Worm (Caenorhabditis elegans) whole organism, L4 larva: ENCODE measurements around the gene F55H2.5.

ENCODE experiments used
- D1046.2 ChIP-seq: fragments of 200-800 bp; sonication (Bioruptor generic); IDR thresholded peaks from 2 replicates; pipeline ENCODE4 v1.3.6; 2022; ENCODE audit warnings: missing genetic modification characterization, missing compliant biosample characterization
- F26F4.8 ChIP-seq: fragments of 200-800 bp; sonication (Bioruptor generic); conservative IDR thresholded peaks from 2 replicates; pipeline ENCODE4 v1.3.6; 2022; ENCODE audit warnings: missing genetic modification characterization, missing compliant biosample characterization
- R02D3.7 ChIP-seq: fragments of 150-350 bp; sonication (generic microtip); optimal IDR thresholded peaks from 3 replicates; lab custom pipeline; 2014; ENCODE audit warnings: missing biosample characterization, missing genetic modification characterization
- T26A8.4 ChIP-seq: fragments of 200-800 bp; sonication (Bioruptor generic); IDR thresholded peaks from 2 replicates; pipeline ENCODE4 v1.3.6; 2022; ENCODE audit warnings: missing genetic modification characterization, missing compliant biosample characterization
- Y48G9A.11 ChIP-seq: fragments of 200-800 bp; sonication (Bioruptor generic); IDR thresholded peaks from 2 replicates; pipeline ENCODE4 v1.3.6; 2022; ENCODE audit warnings: missing genetic modification reagents, missing genetic modification characterization, missing compliant biosample characterization
- attf-4 ChIP-seq: sonication (generic microtip); optimal IDR thresholded peaks from 3 replicates; lab custom pipeline; 2017; ENCODE audit warnings: missing biosample characterization, missing genetic modification characterization
- ceh-20 ChIP-seq: fragments of 200-800 bp; sonication (Bioruptor generic); IDR thresholded peaks from 2 replicates; pipeline ENCODE4 v1.3.6; 2022; ENCODE audit warnings: missing genetic modification reagents, missing genetic modification characterization, missing compliant biosample characterization
- ceh-62 ChIP-seq: sonication (generic microtip); optimal IDR thresholded peaks from 2 replicates; lab custom pipeline; 2017; ENCODE audit warnings: missing biosample characterization, missing genetic modification characterization
- daf-12 ChIP-seq: fragments of 150-350 bp; optimal IDR thresholded peaks from 2 replicates; lab custom pipeline; 2014; ENCODE audit warnings: missing biosample characterization, missing genetic modification reagents, missing genetic modification characterization
- daf-16 ChIP-seq, 3 experiments: sonication (generic microtip); optimal IDR thresholded peaks; 2 replicates each; lab custom pipeline; 2016 to 2017; ENCODE audit warnings: missing genetic modification characterization in 3 of 3, missing genetic modification reagents in 3 of 3, mild to moderate bottlenecking in 2 of 3, missing compliant biosample characterization in 2 of 3, missing biosample characterization in 1 of 3, moderate library complexity in 1 of 3
- dve-1 ChIP-seq: sonication (generic microtip); optimal IDR thresholded peaks from 2 replicates; lab custom pipeline; 2017; ENCODE audit warnings: antibody characterized with exemption, mild to moderate bottlenecking, missing genetic modification characterization, missing compliant biosample characterization; ENCODE audit not compliant: insufficient read depth
- egl-27 ChIP-seq: sonication (generic microtip); optimal IDR thresholded peaks from 3 replicates; lab custom pipeline; 2017; ENCODE audit warnings: missing biosample characterization, missing genetic modification reagents, missing genetic modification characterization
- hlh-11 ChIP-seq: fragments of 200-800 bp; sonication (Bioruptor generic); optimal IDR thresholded peaks from 2 replicates; lab custom pipeline; 2018; ENCODE audit warnings: mild to moderate bottlenecking, missing genetic modification characterization, missing compliant biosample characterization
- hmg-1.1 ChIP-seq: fragments of 200-800 bp; sonication (Bioruptor generic); IDR thresholded peaks from 2 replicates; pipeline ENCODE4 v1.3.6; 2022; ENCODE audit warnings: missing genetic modification reagents, missing genetic modification characterization, missing compliant biosample characterization
- jun-1 ChIP-seq: fragments of 150-350 bp; optimal IDR thresholded peaks from 2 replicates; lab custom pipeline; 2014; ENCODE audit warnings: missing biosample characterization, missing genetic modification reagents, missing genetic modification characterization
- lim-7 ChIP-seq: fragments of 200-800 bp; sonication (Bioruptor generic); IDR thresholded peaks from 2 replicates; pipeline ENCODE4 v1.3.6; 2022; ENCODE audit warnings: missing genetic modification characterization, missing compliant biosample characterization
- lin-38 ChIP-seq: fragments of 200-800 bp; sonication (Bioruptor generic); IDR thresholded peaks from 2 replicates; pipeline ENCODE4 v1.3.6; 2022; ENCODE audit warnings: missing genetic modification reagents, missing genetic modification characterization, missing compliant biosample characterization
- lsy-2 ChIP-seq, 2 experiments: fragments of 150-350 bp in 1 of 2; sonication (generic microtip) in 1 of 2; optimal IDR thresholded peaks; 2 replicates each; lab custom pipeline; 2014 to 2017; ENCODE audit warnings: missing biosample characterization in 2 of 2, missing genetic modification characterization in 2 of 2
- nhr-11 ChIP-seq: fragments of 150-350 bp; optimal IDR thresholded peaks from 2 replicates; lab custom pipeline; 2014; ENCODE audit warnings: missing biosample characterization, missing genetic modification characterization
- nhr-28 ChIP-seq: fragments of 150-350 bp; optimal IDR thresholded peaks from 2 replicates; lab custom pipeline; 2014; ENCODE audit warnings: missing biosample characterization, missing genetic modification characterization
- nhr-42 ChIP-seq: fragments of 200-800 bp; sonication (Bioruptor generic); IDR thresholded peaks from 2 replicates; pipeline ENCODE4 v1.3.6; 2022; ENCODE audit warnings: missing genetic modification characterization, missing compliant biosample characterization
- nhr-48 ChIP-seq: sonication (generic microtip); optimal IDR thresholded peaks from 2 replicates; lab custom pipeline; 2016; ENCODE audit warnings: mild to moderate bottlenecking, missing genetic modification characterization, missing compliant biosample characterization
- pha-4 ChIP-seq, 2 experiments: fragments of 150-350 bp in 1 of 2; fragments of 200-800 bp in 1 of 2; sonication (Bioruptor generic) in 1 of 2; IDR thresholded peaks in 1 of 2; optimal IDR thresholded peaks in 1 of 2; 2 replicates each; pipeline versions ENCODE4 v1.3.6 to Lab custom; 2014 to 2022; ENCODE audit warnings: missing genetic modification characterization in 2 of 2, missing genetic modification reagents in 2 of 2, missing biosample characterization in 1 of 2, missing compliant biosample characterization in 1 of 2
- pqm-1 ChIP-seq: sonication (generic microtip); optimal IDR thresholded peaks from 2 replicates; lab custom pipeline; 2017; ENCODE audit warnings: missing biosample characterization, missing genetic modification characterization
- saeg-2 ChIP-seq: fragments of 200-800 bp; sonication (Bioruptor generic); IDR thresholded peaks from 2 replicates; pipeline ENCODE4 v1.3.6; 2022; ENCODE audit warnings: missing genetic modification reagents, missing genetic modification characterization, missing compliant biosample characterization
- spr-1 ChIP-seq: sonication (generic microtip); optimal IDR thresholded peaks from 2 replicates; lab custom pipeline; 2016; ENCODE audit warnings: mild to moderate bottlenecking, missing genetic modification characterization, missing compliant biosample characterization
- unc-62 ChIP-seq, 3 experiments: fragments of 150-350 bp in 1 of 3; sonication (generic microtip); optimal IDR thresholded peaks in 2 of 3; peaks in 1 of 3; 1 replicate in 1 of 3; 2 replicates in 2 of 3; lab custom pipeline; 2014 to 2017; ENCODE audit warnings: missing biosample characterization in 3 of 3, missing genetic modification characterization in 3 of 3, missing genetic modification reagents in 3 of 3, missing genotype in 1 of 3
- vab-7 ChIP-seq: fragments of 200-800 bp; sonication (Bioruptor generic); IDR thresholded peaks from 2 replicates; pipeline ENCODE4 v1.3.6; 2022; ENCODE audit warnings: missing genetic modification reagents, missing genetic modification characterization, missing compliant biosample characterization
- zfp-2 ChIP-seq: sonication (generic microtip); optimal IDR thresholded peaks from 2 replicates; lab custom pipeline; 2016; ENCODE audit warnings: mild to moderate bottlenecking, missing genetic modification characterization, missing compliant biosample characterization
- ztf-11 ChIP-seq: fragments of 150-350 bp; optimal IDR thresholded peaks from 2 replicates; lab custom pipeline; 2014; ENCODE audit warnings: missing biosample characterization, missing genetic modification characterization

The F55H2.5 gene

ce11 chrIII:9558463-9558862 lies 47.2 kb downstream of the F55H2.5 start, which contains the start of gene C48B4.6:
Gene C48B4.6 (minus strand): TSS chrIII:9558563.
- TF ChIP-seq pha-4 (GFP tag; IDR thresholded peaks at IDR 0.05; lab: Robert Waterston, UW): no peak
- TF ChIP-seq pha-4 (tag; optimal IDR thresholded peaks at IDR 0.05; lab: Kevin White, UChicago): no peak
- TF ChIP-seq R02D3.7 (tag; lab: Kevin White, UChicago): no peak
- no peak for TF ChIP-seq saeg-2 (GFP tag; lab: Robert Waterston, UW)
- TF ChIP-seq egl-27 (tag; lab: Kevin White, UChicago): no peak
- no peak for TF ChIP-seq vab-7 (GFP tag; lab: Robert Waterston, UW)
- no peak for TF ChIP-seq spr-1 (tag; lab: Kevin White, UChicago)
- no peak for TF ChIP-seq pqm-1 (tag; lab: Kevin White, UChicago)
- TF ChIP-seq nhr-48 (tag; lab: Kevin White, UChicago): no peak
- TF ChIP-seq D1046.2 (GFP tag; lab: Robert Waterston, UW): no peak
- TF ChIP-seq ceh-62 (tag; lab: Kevin White, UChicago): no peak
- no peak for TF ChIP-seq lsy-2 (tag; optimal IDR thresholded peaks at IDR 0.05; lab: Kevin White, UChicago)
- no peak for TF ChIP-seq Y48G9A.11 (GFP tag; lab: Robert Waterston, UW)
- no peak for TF ChIP-seq dve-1
- no peak for TF ChIP-seq lin-38 (GFP tag; lab: Robert Waterston, UW)
- no peak for TF ChIP-seq unc-62 (GFP tag; optimal IDR thresholded peaks at IDR 0.05 in 1 of 2; lab: Kevin White, UChicago)
- TF ChIP-seq unc-62 (tag; optimal IDR thresholded peaks at IDR 0.05; lab: Kevin White, UChicago): no peak
- TF ChIP-seq ztf-11 (tag; lab: Kevin White, UChicago): no peak

ce11 chrIII:9559381-9559881 lies 48.2 kb downstream of the F55H2.5 start, which contains the start of gene C48B4.7:
Gene C48B4.7 (minus strand): TSS chrIII:9559431.
- TF ChIP-seq zfp-2 (tag; lab: Kevin White, UChicago): no peak
- 0 out of 2 replicates have a peak, but pooled peaks have one; percentile 24 for TF ChIP-seq lin-38 (GFP tag; lab: Robert Waterston, UW)

DNA sequence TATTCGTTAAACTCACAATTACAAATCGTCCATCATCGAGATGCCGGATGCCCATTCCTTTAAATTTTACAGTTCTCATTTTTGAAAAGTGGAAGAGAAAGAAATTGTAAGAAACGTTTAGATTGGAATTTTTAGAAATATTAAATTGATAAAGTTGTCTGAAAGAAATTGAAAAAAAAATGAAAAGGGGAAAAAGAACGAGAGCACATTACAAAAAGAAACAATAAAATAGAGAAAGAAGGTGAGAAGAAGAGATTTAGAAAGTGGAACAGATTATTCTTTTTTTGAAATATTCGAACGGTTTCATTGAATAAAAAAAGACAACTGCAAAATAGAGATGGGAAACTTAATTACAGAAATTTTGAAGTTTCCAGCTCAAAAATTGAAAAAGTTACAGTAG lies 49.9 kb downstream of the F55H2.5 start, which contains the start of gene C48B4.8:
C48B4.8 (minus strand) TSS at position 101 of the 400 bp plus-strand sequence.
- TF ChIP-seq ceh-20 (GFP tag; lab: Robert Waterston, UW): no peak
- no peak for TF ChIP-seq lim-7 (GFP tag; lab: Robert Waterston, UW)
- no peak for TF ChIP-seq nhr-28
- TF ChIP-seq daf-16 (GFP tag; optimal IDR thresholded peaks at IDR 0.05; lab: Kevin White, UChicago): no peak
- TF ChIP-seq daf-16 (tag; optimal IDR thresholded peaks at IDR 0.05; lab: Kevin White, UChicago): no peak
- TF ChIP-seq R02D3.7 (tag; lab: Kevin White, UChicago): no peak
- no peak for TF ChIP-seq lsy-2 (tag; optimal IDR thresholded peaks at IDR 0.05; lab: Kevin White, UChicago)
- TF ChIP-seq F26F4.8 (GFP tag; lab: Robert Waterston, UW): no peak
- TF ChIP-seq nhr-42: no peak
- TF ChIP-seq T26A8.4 (GFP tag; lab: Robert Waterston, UW): no peak
- no peak for TF ChIP-seq hlh-11
- TF ChIP-seq D1046.2 (GFP tag; lab: Robert Waterston, UW): no peak
- TF ChIP-seq daf-12 (tag; lab: Kevin White, UChicago): no peak
- no peak for TF ChIP-seq attf-4 (tag; lab: Kevin White, UChicago)
- no peak for TF ChIP-seq nhr-11 (tag; lab: Kevin White, UChicago)
- TF ChIP-seq jun-1: no peak
- TF ChIP-seq hmg-1.1 (GFP tag; lab: Robert Waterston, UW): no peak
- no peak for TF ChIP-seq egl-27 (tag; lab: Kevin White, UChicago)
